Worm (Caenorhabditis elegans): Measurements from ENCODE around the gene flp-11.

The flp-11 gene

ce11 chrX:4662293-4662825 lies 15.6 kb downstream of the flp-11 start:
- TF ChIP-seq nhr-129 (tag; optimal IDR thresholded peaks at IDR 0.05) (peak; percentile 81), unc-39 (tag; optimal IDR thresholded peaks at IDR 0.05) (no peak), nhr-237 (tag; optimal IDR thresholded peaks at IDR 0.05) (no peak), ama-1 (optimal IDR thresholded peaks at IDR 0.05) (peak; percentile 13), ceh-82 (tag; optimal IDR thresholded peaks at IDR 0.05) (no peak), ztf-1 (GFP tag; conservative IDR thresholded peaks at IDR 0.05) (no peak), nhr-23 (tag; optimal IDR thresholded peaks at IDR 0.05) (no peak), snpc-4 (tag; optimal IDR thresholded peaks at IDR 0.05) (no peak), nhr-12 (tag; optimal IDR thresholded peaks at IDR 0.05) (no peak), mab-5 (tag; optimal IDR thresholded peaks at IDR 0.05) (no peak), lsy-2 (tag; optimal IDR thresholded peaks at IDR 0.05) (peak; percentile 11 to 39), ztf-4 (tag; optimal IDR thresholded peaks at IDR 0.05) (peak; percentile 41), nhr-10 (tag; optimal IDR thresholded peaks at IDR 0.05) (no peak), gmeb-1 (tag; optimal IDR thresholded peaks at IDR 0.05) (peak; percentile 3), nhr-25 (tag; optimal IDR thresholded peaks at IDR 0.05) (peak; percentile 84), ZK546.5 (tag; optimal IDR thresholded peaks at IDR 0.05) (no peak), nhr-21 (tag; optimal IDR thresholded peaks at IDR 0.05) (no peak), sma-3 (GFP tag; optimal IDR thresholded peaks at IDR 0.05) (peak; percentile 76), elt-1 (tag; optimal IDR thresholded peaks at IDR 0.05) (no peak), dmd-4 (tag; optimal IDR thresholded peaks at IDR 0.05) (no peak), alr-1 (tag; optimal IDR thresholded peaks at IDR 0.05) (no peak), zag-1 (tag; optimal IDR thresholded peaks at IDR 0.05) (no peak), peb-1 (tag; optimal IDR thresholded peaks at IDR 0.05) (peak; percentile 31), crh-2 (tag; optimal IDR thresholded peaks at IDR 0.05) (peak; percentile 72), unc-62 (GFP tag; optimal IDR thresholded peaks at IDR 0.05) (no peak), nhr-77 (tag; optimal IDR thresholded peaks at IDR 0.05) (no peak), sma-9 (GFP tag; optimal IDR thresholded peaks at IDR 0.05) (peak; percentile 36), sma-9 (tag; optimal IDR thresholded peaks at IDR 0.05) (no peak), mdl-1 (tag; optimal IDR thresholded peaks at IDR 0.05) (no peak), mbf-1 (tag; optimal IDR thresholded peaks at IDR 0.05) (no peak), aly-2 (tag; optimal IDR thresholded peaks at IDR 0.05) (no peak), egl-27 (tag; optimal IDR thresholded peaks at IDR 0.05) (peak; percentile 16), skn-1 (tag; optimal IDR thresholded peaks at IDR 0.05) (no peak), sem-4 (tag; optimal IDR thresholded peaks at IDR 0.05) (peak; percentile 11), lin-11 (tag; optimal IDR thresholded peaks at IDR 0.05) (no peak), ceh-16 (tag; optimal IDR thresholded peaks at IDR 0.05) (no peak), C34F6.9 (tag; optimal IDR thresholded peaks at IDR 0.05) (peak; percentile 52), elt-3 (tag; optimal IDR thresholded peaks at IDR 0.05) (no peak), blmp-1 (tag; optimal IDR thresholded peaks at IDR 0.05; ENCODE audit: insufficient read depth) (peak; percentile 85), Y55F3AM.14 (GFP tag; optimal IDR thresholded peaks at IDR 0.05) (peak; percentile 95), R02D3.7 (tag; optimal IDR thresholded peaks at IDR 0.05) (no peak), lin-39 (tag; optimal IDR thresholded peaks at IDR 0.05) (no peak), ztf-11 (tag; optimal IDR thresholded peaks at IDR 0.05) (no peak), lin-13 (GFP tag; optimal IDR thresholded peaks at IDR 0.05) (no peak), nhr-11 (tag; optimal IDR thresholded peaks at IDR 0.05) (no peak), fos-1 (tag; optimal IDR thresholded peaks at IDR 0.05) (peak; percentile 72), nhr-6 (tag; optimal IDR thresholded peaks at IDR 0.05) (no peak), F13H6.1 (tag; optimal IDR thresholded peaks at IDR 0.05) (peak; percentile 79), unc-55 (GFP tag; optimal IDR thresholded peaks at IDR 0.05) (peak; percentile 53)

Data from whole organism, L2 larva.